Worm (Caenorhabditis elegans): Measurements from ENCODE around the gene R10E11.6.

The R10E11.6 gene

ce11 chrIII:9772394-9772793, 10.4 kb upstream of the R10E11.6 start:
- TF ChIP-seq ztf-11 (tag; optimal IDR thresholded peaks at IDR 0.05) = no peak
- no peak for TF ChIP-seq nhr-11 (tag; optimal IDR thresholded peaks at IDR 0.05)
- TF ChIP-seq xbp-1 (tag; optimal IDR thresholded peaks at IDR 0.05) = no peak
- no peak for TF ChIP-seq efl-1 (optimal IDR thresholded peaks at IDR 0.05)
- TF ChIP-seq efl-1 (GFP tag; optimal IDR thresholded peaks at IDR 0.05 in 1 of 2) = peak in 1 of 2 experiments; percentile 90
- no peak for TF ChIP-seq lin-13 (GFP tag; optimal IDR thresholded peaks at IDR 0.05)

- TF ChIP-seq lsy-2 (tag; optimal IDR thresholded peaks at IDR 0.05) (peak in 1 of 2 experiments; percentile 27), efl-1 (optimal IDR thresholded peaks at IDR 0.05) (peak in 1 of 2 experiments; percentile 81), efl-1 (GFP tag; optimal IDR thresholded peaks at IDR 0.05 in 1 of 2) (peak; percentile 73 to 98), fkh-8 (tag; optimal IDR thresholded peaks at IDR 0.05) (no peak), xbp-1 (tag; optimal IDR thresholded peaks at IDR 0.05) (no peak), lir-3 (tag; optimal IDR thresholded peaks at IDR 0.05; ENCODE audit: poor library complexity) (peak; percentile 5), nhr-76 (tag; optimal IDR thresholded peaks at IDR 0.05) (no peak), dpl-1 (GFP tag; optimal IDR thresholded peaks at IDR 0.05) (peak; percentile 53 to 78 (median 66)), egl-27 (tag; optimal IDR thresholded peaks at IDR 0.05) (no peak), nhr-71 (tag; optimal IDR thresholded peaks at IDR 0.05) (peak; percentile 10), lin-35 (GFP tag; optimal IDR thresholded peaks at IDR 0.05) (peak; percentile 59 to 90), rnt-1 (tag; optimal IDR thresholded peaks at IDR 0.05) (peak; percentile 9), unc-62 (GFP tag; optimal IDR thresholded peaks at IDR 0.05) (no peak)
Observed at ce11 chrIII:9775916-9776315, 6.9 kb upstream of the R10E11.6 start.

DNA sequence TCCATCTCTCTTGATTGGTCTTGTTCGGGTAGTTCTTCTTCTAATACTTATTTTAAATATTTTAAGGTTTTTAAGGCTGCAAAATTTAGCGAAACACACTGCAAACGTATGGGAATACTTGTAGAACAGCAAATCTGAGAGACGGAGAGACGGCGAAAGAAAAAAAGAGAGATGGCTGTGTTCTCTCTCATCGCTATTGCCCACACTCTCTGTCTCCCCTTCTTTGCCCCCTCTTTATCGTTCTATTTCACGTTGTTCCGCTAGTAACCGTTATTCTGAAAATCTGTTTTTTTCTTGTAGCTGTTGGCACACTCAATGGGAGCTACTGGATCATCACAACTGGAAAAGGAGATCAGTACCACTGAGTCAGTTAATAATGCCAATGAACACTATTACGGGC, 6.5 kb upstream of the R10E11.6 start, which contains the start of gene usp-46:
Gene usp-46, plus strand, starts transcription at position 301 of the 400 bp plus-strand sequence.
- no peak for TF ChIP-seq nhr-76 (tag; optimal IDR thresholded peaks at IDR 0.05)
- TF ChIP-seq snu-23 (GFP tag; optimal IDR thresholded peaks at IDR 0.05) = peak; percentile 13
- no peak for TF ChIP-seq egl-27 (tag; optimal IDR thresholded peaks at IDR 0.05)
- no peak for TF ChIP-seq nhr-20 (tag; optimal IDR thresholded peaks at IDR 0.05)
- no peak for TF ChIP-seq ceh-88 (GFP tag; IDR thresholded peaks at IDR 0.05)
- no peak for TF ChIP-seq jun-1 (tag; optimal IDR thresholded peaks at IDR 0.05)
- TF ChIP-seq ceh-82 (tag; optimal IDR thresholded peaks at IDR 0.05) = peak in 1 of 3 experiments; percentile 30
- TF ChIP-seq nhr-90 (tag; optimal IDR thresholded peaks at IDR 0.05; ENCODE audit: poor library complexity) = no peak
- TF ChIP-seq mab-9 (GFP tag; IDR thresholded peaks at IDR 0.05) = no peak
- TF ChIP-seq C34B4.2 (tag; optimal IDR thresholded peaks at IDR 0.05) = no peak
- TF ChIP-seq ceh-63 (GFP tag; optimal IDR thresholded peaks at IDR 0.05) = no peak
- TF ChIP-seq ztf-11 (tag; optimal IDR thresholded peaks at IDR 0.05) = no peak
- peak; percentile 53 for TF ChIP-seq lin-14 (GFP tag; optimal IDR thresholded peaks at IDR 0.05)
- TF ChIP-seq lsy-2 (tag; optimal IDR thresholded peaks at IDR 0.05) = peak in 1 of 2 experiments; percentile 16
- TF ChIP-seq nhr-84 (tag; optimal IDR thresholded peaks at IDR 0.05) = no peak
- no peak for TF ChIP-seq ceh-90 (tag; optimal IDR thresholded peaks at IDR 0.05)
- TF ChIP-seq hpl-2 (GFP tag; optimal IDR thresholded peaks at IDR 0.05) = no peak
- peak in 1 of 2 experiments; percentile 5 for TF ChIP-seq efl-1 (optimal IDR thresholded peaks at IDR 0.05)
- TF ChIP-seq efl-1 (GFP tag; optimal IDR thresholded peaks at IDR 0.05 in 1 of 2) = no peak
- TF ChIP-seq sox-4 (tag; optimal IDR thresholded peaks at IDR 0.05) = no peak
- no peak for TF ChIP-seq nhr-71 (tag; optimal IDR thresholded peaks at IDR 0.05)
- no peak for TF ChIP-seq unc-98 (GFP tag; IDR thresholded peaks at IDR 0.05)
- TF ChIP-seq sup-37 (GFP tag; optimal IDR thresholded peaks at IDR 0.05) = no peak
- TF ChIP-seq Y116A8C.19 (tag; optimal IDR thresholded peaks at IDR 0.05; ENCODE audit: borderline replicate concordance) = no peak
- TF ChIP-seq fkh-8 (tag; optimal IDR thresholded peaks at IDR 0.05) = no peak
- no peak for TF ChIP-seq C16A3.4 (tag; optimal IDR thresholded peaks at IDR 0.05)

DNA sequence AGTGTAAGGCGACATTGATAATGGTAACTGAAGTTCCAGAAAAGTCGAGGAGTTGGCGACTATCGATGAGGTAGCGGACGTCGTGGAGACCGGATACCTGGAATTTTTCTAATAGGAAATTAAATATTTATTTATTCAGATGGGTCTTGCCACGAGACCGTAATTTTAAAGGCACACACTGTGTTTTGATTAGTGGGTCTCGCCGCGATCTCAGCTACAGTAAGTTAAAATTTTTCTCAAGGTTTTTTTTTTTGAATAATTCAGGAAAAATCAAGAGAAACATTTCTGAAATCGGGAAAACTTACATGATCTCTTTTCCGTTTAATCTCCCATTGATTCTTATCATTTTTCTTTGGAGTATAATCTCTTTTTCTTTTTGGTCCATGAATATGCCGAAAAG, 3.7 kb upstream of the R10E11.6 start:
- no peak for TF ChIP-seq F16B12.6 (tag; optimal IDR thresholded peaks at IDR 0.05)
- no peak for TF ChIP-seq sox-4 (tag; optimal IDR thresholded peaks at IDR 0.05)
- TF ChIP-seq aha-1 (tag; optimal IDR thresholded peaks at IDR 0.05) = no peak
- no peak for TF ChIP-seq rnt-1 (tag; optimal IDR thresholded peaks at IDR 0.05)
- no peak for TF ChIP-seq unc-86 (tag; optimal IDR thresholded peaks at IDR 0.05)
- TF ChIP-seq irx-1 (tag; optimal IDR thresholded peaks at IDR 0.05) = no peak
- no peak for TF ChIP-seq xbp-1 (tag; optimal IDR thresholded peaks at IDR 0.05)
- no peak for TF ChIP-seq C34B4.2 (tag; optimal IDR thresholded peaks at IDR 0.05)
- TF ChIP-seq egl-13 (tag; optimal IDR thresholded peaks at IDR 0.05) = no peak
- TF ChIP-seq nhr-76 (tag; optimal IDR thresholded peaks at IDR 0.05) = no peak
- no peak for TF ChIP-seq pax-3 (tag; optimal IDR thresholded peaks at IDR 0.05)
- TF ChIP-seq dsc-1 (tag; optimal IDR thresholded peaks at IDR 0.05) = no peak
- no peak for TF ChIP-seq ceh-63 (GFP tag; optimal IDR thresholded peaks at IDR 0.05)
- no peak for TF ChIP-seq sup-37 (GFP tag; optimal IDR thresholded peaks at IDR 0.05)
- TF ChIP-seq unc-62 (GFP tag; optimal IDR thresholded peaks at IDR 0.05) = no peak
- TF ChIP-seq elt-2 (tag; optimal IDR thresholded peaks at IDR 0.05) = no peak
- no peak for TF ChIP-seq ceh-8 (GFP tag; optimal IDR thresholded peaks at IDR 0.05)
- TF ChIP-seq nhr-77 (tag; optimal IDR thresholded peaks at IDR 0.05) = no peak
